Worm (Caenorhabditis elegans) whole organism, L3 larva: ENCODE results near the gene acs-1.

Experiments used
- R02D3.7 ChIP-seq: fragments of 150-350 bp; optimal IDR thresholded peaks from 2 replicates; lab custom pipeline; 2014; ENCODE audit warnings: missing biosample characterization, missing genetic modification characterization
- ZK546.5 ChIP-seq: sonication (generic microtip); optimal IDR thresholded peaks from 2 replicates; lab custom pipeline; 2017; ENCODE audit warnings: missing biosample characterization, missing genetic modification characterization
- aly-2 ChIP-seq: fragments of 150-350 bp; optimal IDR thresholded peaks from 2 replicates; lab custom pipeline; 2014; ENCODE audit warnings: missing biosample characterization, missing genetic modification characterization
- ama-1 ChIP-seq: fragments of 150-350 bp; optimal IDR thresholded peaks from 2 replicates; lab custom pipeline; 2018
- ceh-16 ChIP-seq: sonication (generic microtip); optimal IDR thresholded peaks from 2 replicates; lab custom pipeline; 2017; ENCODE audit warnings: missing biosample characterization, missing genetic modification characterization
- ceh-28 ChIP-seq: fragments of 150-350 bp; optimal IDR thresholded peaks from 2 replicates; lab custom pipeline; 2014; ENCODE audit warnings: missing biosample characterization, missing genetic modification reagents, missing genetic modification characterization
- ceh-9 ChIP-seq: sonication (generic microtip); optimal IDR thresholded peaks from 2 replicates; lab custom pipeline; 2018; ENCODE audit warnings: missing biosample characterization, missing genetic modification characterization
- egl-27 ChIP-seq: sonication (generic microtip); optimal IDR thresholded peaks from 4 replicates; lab custom pipeline; 2017; ENCODE audit warnings: missing biosample characterization, missing genetic modification reagents, missing genetic modification characterization
- egl-5 ChIP-seq: fragments of 150-350 bp; optimal IDR thresholded peaks from 2 replicates; lab custom pipeline; 2017; ENCODE audit warnings: missing biosample characterization, missing genetic modification reagents, missing genetic modification characterization, inconsistent platforms
- elt-1 ChIP-seq: fragments of 150-350 bp; optimal IDR thresholded peaks from 2 replicates; lab custom pipeline; 2014; ENCODE audit warnings: missing biosample characterization, missing genetic modification characterization
- elt-2 ChIP-seq: sonication (generic microtip); optimal IDR thresholded peaks from 2 replicates; lab custom pipeline; 2016; ENCODE audit warnings: missing genetic modification reagents, mild to moderate bottlenecking, missing genetic modification characterization, missing compliant biosample characterization
- eor-1 ChIP-seq, 2 experiments: fragments of 150-350 bp; optimal IDR thresholded peaks; 2 replicates each; lab custom pipeline; 2014 to 2018; ENCODE audit warnings: missing biosample characterization in 2 of 2, missing genetic modification characterization in 2 of 2
- fkh-10 ChIP-seq: sonication (generic microtip); optimal IDR thresholded peaks from 2 replicates; lab custom pipeline; 2017; ENCODE audit warnings: missing biosample characterization, missing genetic modification reagents, missing genetic modification characterization
- fkh-2 ChIP-seq: fragments of 150-350 bp; optimal IDR thresholded peaks from 2 replicates; lab custom pipeline; 2014; ENCODE audit warnings: missing biosample characterization, missing genetic modification reagents, missing genetic modification characterization
- fos-1 ChIP-seq: fragments of 150-350 bp; optimal IDR thresholded peaks from 2 replicates; lab custom pipeline; 2014; ENCODE audit warnings: missing biosample characterization, missing genetic modification characterization
- hmg-11 ChIP-seq: sonication (generic microtip); optimal IDR thresholded peaks from 2 replicates; lab custom pipeline; 2016; ENCODE audit warnings: missing genetic modification characterization, missing compliant biosample characterization
- jun-1 ChIP-seq: fragments of 150-350 bp; optimal IDR thresholded peaks from 2 replicates; lab custom pipeline; 2014; ENCODE audit warnings: missing biosample characterization, missing genetic modification reagents, missing genetic modification characterization
- lin-15B ChIP-seq: fragments of 150-350 bp; optimal IDR thresholded peaks from 2 replicates; lab custom pipeline; 2014; ENCODE audit warnings: missing biosample characterization, missing genetic modification characterization
- lsy-12 ChIP-seq: sonication (generic microtip); optimal IDR thresholded peaks from 2 replicates; lab custom pipeline; 2016; ENCODE audit warnings: mild to moderate bottlenecking, missing genetic modification characterization, missing compliant biosample characterization
- mdl-1 ChIP-seq: fragments of 150-350 bp; optimal IDR thresholded peaks from 2 replicates; lab custom pipeline; 2014; ENCODE audit warnings: missing biosample characterization, missing genetic modification characterization
- mml-1 ChIP-seq: fragments of 150-350 bp; sonication (generic microtip); optimal IDR thresholded peaks from 3 replicates; lab custom pipeline; 2014; ENCODE audit warnings: missing biosample characterization, missing genetic modification characterization
- nfya-1 ChIP-seq: sonication (generic microtip); optimal IDR thresholded peaks from 2 replicates; lab custom pipeline; 2017; ENCODE audit warnings: missing genetic modification characterization, mild to moderate bottlenecking, missing compliant biosample characterization, antibody characterized with exemption, moderate library complexity; ENCODE audit not compliant: insufficient read depth
- nhr-11 ChIP-seq: fragments of 150-350 bp; optimal IDR thresholded peaks from 2 replicates; lab custom pipeline; 2014; ENCODE audit warnings: missing biosample characterization, missing genetic modification characterization
- nhr-23 ChIP-seq: fragments of 150-350 bp; optimal IDR thresholded peaks from 2 replicates; lab custom pipeline; 2014; ENCODE audit warnings: missing biosample characterization, missing genetic modification reagents, missing genetic modification characterization
- nhr-237 ChIP-seq: fragments of 150-350 bp; optimal IDR thresholded peaks from 2 replicates; lab custom pipeline; 2014; ENCODE audit warnings: missing biosample characterization, missing genetic modification characterization
- nhr-25 ChIP-seq: sonication (generic microtip); optimal IDR thresholded peaks from 2 replicates; lab custom pipeline; 2017; ENCODE audit warnings: missing biosample characterization, missing genetic modification characterization
- nhr-43 ChIP-seq: sonication (generic microtip); optimal IDR thresholded peaks from 2 replicates; lab custom pipeline; 2016; ENCODE audit warnings: mild to moderate bottlenecking, missing genetic modification characterization, missing compliant biosample characterization; ENCODE audit not compliant: poor library complexity, severe bottlenecking
- nhr-67 ChIP-seq: fragments of 150-350 bp; optimal IDR thresholded peaks from 2 replicates; lab custom pipeline; 2014; ENCODE audit warnings: missing biosample characterization, missing genetic modification characterization
- nhr-76 ChIP-seq: fragments of 150-350 bp; sonication (generic microtip); optimal IDR thresholded peaks from 5 replicates; lab custom pipeline; 2014; ENCODE audit warnings: missing biosample characterization, missing genetic modification characterization
- nhr-77 ChIP-seq: fragments of 150-350 bp; optimal IDR thresholded peaks from 2 replicates; lab custom pipeline; 2014; ENCODE audit warnings: missing biosample characterization, missing genetic modification characterization
- pha-4 ChIP-seq: fragments of 150-350 bp; optimal IDR thresholded peaks from 2 replicates; lab custom pipeline; 2014; ENCODE audit warnings: missing biosample characterization, missing genetic modification reagents, missing genetic modification characterization
- pqm-1 ChIP-seq: fragments of 150-350 bp; optimal IDR thresholded peaks from 2 replicates; lab custom pipeline; 2017; ENCODE audit warnings: missing biosample characterization, missing genetic modification characterization, inconsistent platforms
- sea-2 ChIP-seq: fragments of 150-350 bp; sonication (generic microtip); optimal IDR thresholded peaks from 4 replicates; lab custom pipeline; 2014; ENCODE audit warnings: missing biosample characterization, missing genetic modification reagents, missing genetic modification characterization
- skn-1 ChIP-seq: fragments of 150-350 bp; optimal IDR thresholded peaks from 2 replicates; lab custom pipeline; 2014; ENCODE audit warnings: missing biosample characterization, missing genetic modification characterization
- snpc-4 ChIP-seq: fragments of 150-350 bp; optimal IDR thresholded peaks from 2 replicates; lab custom pipeline; 2014; ENCODE audit warnings: missing biosample characterization, missing genetic modification characterization
- tbx-2 ChIP-seq: sonication (generic microtip); optimal IDR thresholded peaks from 2 replicates; lab custom pipeline; 2016; ENCODE audit warnings: mild to moderate bottlenecking, missing genetic modification characterization, missing compliant biosample characterization
- unc-39 ChIP-seq: sonication (generic microtip); optimal IDR thresholded peaks from 4 replicates; lab custom pipeline; 2017; ENCODE audit warnings: missing biosample characterization, missing genetic modification characterization
- unc-62 ChIP-seq: fragments of 150-350 bp; sonication (generic microtip); optimal IDR thresholded peaks from 4 replicates; lab custom pipeline; 2014; ENCODE audit warnings: missing biosample characterization, missing genetic modification reagents, missing genetic modification characterization
- zag-1 ChIP-seq: fragments of 150-350 bp; optimal IDR thresholded peaks from 2 replicates; lab custom pipeline; 2014; ENCODE audit warnings: missing biosample characterization, missing genetic modification characterization
- ztf-4 ChIP-seq: fragments of 150-350 bp; optimal IDR thresholded peaks from 2 replicates; lab custom pipeline; 2014; ENCODE audit warnings: missing biosample characterization, missing genetic modification characterization

Gene acs-1

DNA sequence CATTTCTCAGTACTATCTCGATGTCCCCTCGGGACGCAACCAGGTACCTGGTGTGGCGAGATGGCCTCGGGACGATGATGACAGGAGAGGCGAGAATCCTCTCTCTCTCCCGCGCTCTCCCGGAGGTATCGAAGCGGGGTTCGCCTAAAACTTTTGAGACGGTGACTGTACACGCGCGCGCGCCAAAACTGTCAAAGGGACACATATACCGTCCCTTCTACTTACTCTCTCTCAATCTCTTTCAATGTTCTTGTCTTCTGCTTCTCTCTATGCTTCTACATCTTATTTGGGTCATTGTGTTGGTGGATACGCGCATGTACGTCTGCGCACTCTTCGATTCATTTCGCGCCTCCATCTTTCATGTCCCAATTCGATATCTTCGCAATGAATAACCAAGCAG, 17.1 kb downstream of the acs-1 start:
- TF ChIP-seq nhr-67 (tag; lab: Kevin White, UChicago) (no peak), tbx-2 (tag; lab: Kevin White, UChicago) (no peak), fos-1 (tag; lab: Kevin White, UChicago) (no peak), nhr-23 (peak; percentile 84), egl-27 (tag; lab: Kevin White, UChicago) (no peak), fkh-2 (tag; lab: Kevin White, UChicago) (no peak), unc-39 (tag; lab: Kevin White, UChicago) (no peak), ama-1 (lab: Kevin White, UChicago) (peak; percentile 14), nhr-25 (tag; lab: Kevin White, UChicago) (peak; percentile 65), R02D3.7 (tag; lab: Kevin White, UChicago) (no peak), elt-1 (tag; lab: Kevin White, UChicago) (no peak), nfya-1 (tag; lab: Kevin White, UChicago) (no peak), snpc-4 (tag; lab: Kevin White, UChicago) (no peak), ceh-9 (tag; lab: Kevin White, UChicago) (no peak), nhr-77 (no peak), nhr-43 (tag; lab: Kevin White, UChicago) (peak; percentile 51), zag-1 (tag; lab: Kevin White, UChicago) (no peak)

DNA sequence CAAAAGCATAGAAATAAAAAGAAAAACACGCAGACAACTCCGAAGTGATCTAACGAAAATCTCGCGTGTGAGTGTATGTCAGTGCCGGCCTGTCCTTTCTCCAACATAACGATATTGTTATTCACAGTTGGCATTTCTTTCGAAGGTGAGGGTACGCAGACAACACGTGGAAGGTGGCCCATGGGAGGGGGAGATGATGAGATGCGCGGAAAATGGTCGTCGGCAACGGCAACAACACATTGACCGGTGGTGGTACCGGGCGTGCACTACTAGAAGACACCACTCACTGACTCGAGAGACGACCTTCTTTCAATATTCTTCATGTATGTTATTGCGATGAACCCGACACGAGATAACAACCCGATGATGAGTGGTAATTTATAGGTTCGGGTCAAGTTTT, 20.2 kb downstream of the acs-1 start:
- TF ChIP-seq ceh-9 (tag; lab: Kevin White, UChicago) (no peak), unc-39 (tag; lab: Kevin White, UChicago) (no peak), egl-5 (tag; lab: Kevin White, UChicago) (no peak), mdl-1 (tag; lab: Kevin White, UChicago) (no peak), nhr-25 (tag; lab: Kevin White, UChicago) (peak; percentile 41), R02D3.7 (tag; lab: Kevin White, UChicago) (no peak), jun-1 (no peak), ceh-16 (tag; lab: Kevin White, UChicago) (no peak), skn-1 (tag; lab: Kevin White, UChicago) (no peak), sea-2 (GFP tag; lab: Kevin White, UChicago) (no peak), nhr-77 (no peak), lsy-12 (tag; lab: Kevin White, UChicago) (peak; percentile 9), nhr-237 (tag; lab: Kevin White, UChicago) (no peak), aly-2 (tag; lab: Kevin White, UChicago) (no peak), nhr-23 (peak; percentile 6), elt-1 (tag; lab: Kevin White, UChicago) (no peak), egl-27 (tag; lab: Kevin White, UChicago) (no peak), unc-62 (GFP tag; lab: Kevin White, UChicago) (no peak), zag-1 (tag; lab: Kevin White, UChicago) (no peak), ceh-28 (tag; lab: Kevin White, UChicago) (no peak), ama-1 (lab: Kevin White, UChicago) (no peak)

DNA sequence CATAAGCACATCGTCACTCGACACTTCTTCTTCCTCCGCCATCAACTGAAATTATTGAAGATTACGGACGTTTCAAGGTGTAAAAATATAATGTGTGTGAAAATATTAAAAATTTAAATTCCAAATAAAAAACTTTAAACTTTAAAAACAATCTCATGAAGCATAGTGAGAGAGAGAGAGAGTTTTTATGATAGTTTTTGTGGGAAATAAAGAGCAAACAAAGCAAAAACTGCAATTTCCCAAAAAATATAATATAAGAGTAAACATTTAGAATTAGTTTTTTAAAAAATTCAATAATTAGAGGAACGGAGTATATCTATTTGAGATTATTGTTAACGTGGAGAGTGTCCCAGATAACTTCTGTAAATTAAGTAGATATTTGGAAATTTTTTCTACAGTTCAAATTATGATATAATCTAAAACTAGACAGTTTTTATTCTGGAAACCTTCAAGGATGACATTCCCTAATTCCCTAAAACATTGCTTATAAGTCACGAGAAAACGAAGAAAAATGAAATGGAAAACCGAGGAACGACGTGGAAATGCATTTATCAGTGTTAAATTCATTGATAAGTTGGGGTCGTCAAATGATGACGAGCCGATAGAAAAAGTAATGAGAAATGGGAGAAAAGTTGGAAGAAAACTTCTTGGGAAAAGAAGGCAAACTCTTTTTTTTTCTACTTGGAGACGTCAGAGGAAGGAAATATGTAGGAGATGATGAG, 21.8 kb downstream of the acs-1 start, which contains the start of gene dre-1:
dre-1 (minus strand) TSS at position 51 of the 722 bp plus-strand sequence.
- TF ChIP-seq elt-2 (peak; percentile 67), pqm-1 (tag; lab: Kevin White, UChicago) (no peak), pha-4 (tag; lab: Kevin White, UChicago) (peak; percentile 3)

DNA sequence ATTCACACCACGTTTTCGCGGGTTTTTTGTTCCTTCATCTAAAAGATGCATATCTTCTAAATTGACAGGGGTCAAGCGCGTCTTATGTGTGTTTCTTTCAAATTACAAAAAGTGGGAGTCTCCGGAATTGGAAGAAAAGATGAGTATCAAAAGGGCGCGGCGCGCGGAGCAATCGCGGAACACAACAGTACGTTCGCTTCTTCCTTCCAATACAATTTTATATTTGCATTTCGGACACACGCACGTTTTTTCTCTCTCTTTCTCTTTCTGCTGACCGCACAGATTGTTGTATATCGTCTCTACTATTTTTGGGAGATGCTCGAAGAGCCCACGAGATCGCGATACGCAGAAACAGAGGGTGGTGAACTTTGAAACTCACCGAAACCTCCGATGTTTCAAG, 23.5 kb downstream of the acs-1 start:
- TF ChIP-seq nhr-76 (no peak), ama-1 (lab: Kevin White, UChicago) (no peak), egl-5 (tag; lab: Kevin White, UChicago) (no peak), eor-1 (tag; optimal IDR thresholded peaks at IDR 0.05; lab: Kevin White, UChicago) (no peak)

DNA sequence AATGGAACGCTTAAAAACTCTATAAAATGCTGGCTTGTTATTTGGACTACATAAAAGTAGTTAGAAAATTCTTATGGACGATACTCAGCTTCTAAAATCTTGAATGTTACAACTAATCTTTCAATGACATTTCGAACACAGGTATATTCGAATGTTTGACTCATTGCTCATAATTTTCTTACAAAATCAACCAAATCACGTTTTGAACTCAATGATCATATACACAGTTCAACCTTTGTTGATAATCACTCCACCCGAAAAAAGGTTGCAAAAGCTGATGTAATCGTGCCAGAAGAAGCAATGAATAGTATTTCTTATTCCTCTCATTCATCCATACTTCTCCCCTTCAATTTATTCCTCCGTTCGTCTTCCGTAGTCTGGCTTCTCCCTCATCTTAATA, 24.4 kb downstream of the acs-1 start, which contains the start of gene K04A8.20:
K04A8.20 (plus strand) TSS at position 301 of the 400 bp plus-strand sequence.
- no peak for TF ChIP-seq nhr-11 (tag; lab: Kevin White, UChicago)
- TF ChIP-seq zag-1 (tag; lab: Kevin White, UChicago) = no peak
- TF ChIP-seq lin-15B (tag; lab: Kevin White, UChicago) = no peak
- no peak for TF ChIP-seq unc-39 (tag; lab: Kevin White, UChicago)
- TF ChIP-seq mml-1 = no peak
- no peak for TF ChIP-seq skn-1 (tag; lab: Kevin White, UChicago)
- TF ChIP-seq mdl-1 (tag; lab: Kevin White, UChicago) = no peak
- TF ChIP-seq ZK546.5 = no peak
- no peak for TF ChIP-seq lsy-12 (tag; lab: Kevin White, UChicago)
- no peak for TF ChIP-seq unc-62 (GFP tag; lab: Kevin White, UChicago)
- TF ChIP-seq ztf-4 (tag; lab: Kevin White, UChicago) = no peak
- TF ChIP-seq hmg-11 (tag; lab: Kevin White, UChicago) = no peak
- no peak for TF ChIP-seq sea-2 (GFP tag; lab: Kevin White, UChicago)
- TF ChIP-seq fkh-10 (GFP tag; lab: Kevin White, UChicago) = no peak
- TF ChIP-seq R02D3.7 (tag; lab: Kevin White, UChicago) = no peak
- TF ChIP-seq nhr-25 (tag; lab: Kevin White, UChicago) = no peak
